Worm (Caenorhabditis elegans): Measurements from ENCODE around the gene ins-21.

The ins-21 gene

DNA sequence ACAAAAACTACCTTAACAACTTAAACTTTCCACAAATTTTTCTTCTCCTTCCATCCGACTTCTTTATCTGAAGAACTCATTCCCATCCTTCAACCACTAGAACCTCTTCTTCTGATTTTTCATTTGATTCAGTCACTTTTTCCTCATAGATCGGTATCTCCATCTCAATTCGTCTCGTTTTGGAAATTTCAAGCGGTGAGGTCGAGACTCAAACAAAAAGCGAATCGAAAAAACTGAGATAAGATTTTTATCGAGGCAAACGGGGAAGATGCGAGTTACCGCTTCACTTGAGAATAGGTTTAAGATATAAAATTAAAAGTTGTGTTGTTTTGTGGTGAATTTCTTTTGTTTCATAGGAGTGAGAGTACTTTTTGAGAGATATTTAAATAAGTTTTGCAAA, 32.2 kb upstream of the ins-21 start:
- TF ChIP-seq rnt-1 (tag; optimal IDR thresholded peaks at IDR 0.05) = peak; percentile 14
- TF ChIP-seq isw-1 (GFP tag; IDR thresholded peaks at IDR 0.05) = no peak
- peak; percentile 74 for TF ChIP-seq lin-14 (GFP tag; optimal IDR thresholded peaks at IDR 0.05)
- TF ChIP-seq blmp-1 (tag; optimal IDR thresholded peaks at IDR 0.05) = peak; percentile 82
- TF ChIP-seq mep-1 (tag; optimal IDR thresholded peaks at IDR 0.05) = peak; percentile 3

DNA sequence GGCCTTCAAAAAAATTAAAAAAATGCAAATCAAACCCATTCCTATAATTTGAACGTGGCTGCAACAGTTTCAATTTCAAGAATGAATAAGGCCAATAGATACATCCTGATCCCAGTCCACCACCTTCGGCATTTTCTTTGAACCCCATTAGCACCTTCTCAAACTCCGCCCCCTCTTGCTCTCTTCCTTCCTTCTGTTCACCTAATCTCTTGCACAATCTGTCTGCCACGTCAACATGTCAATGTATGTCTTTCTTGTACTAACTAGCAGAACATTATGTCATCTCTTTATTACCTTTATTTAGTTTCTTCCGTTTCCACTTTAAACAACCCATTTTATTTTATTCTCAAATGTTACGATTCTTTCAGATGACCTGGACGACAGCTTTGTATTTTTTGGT, 30.0 kb upstream of the ins-21 start, which contains the start of gene C05B5.4:
Gene C05B5.4 (plus strand): TSS at position 351 of the 400 bp plus-strand sequence.
- no peak for TF ChIP-seq mdl-1 (tag; optimal IDR thresholded peaks at IDR 0.05)
- TF ChIP-seq elt-3 (tag; optimal IDR thresholded peaks at IDR 0.05) = no peak
- TF ChIP-seq fkh-4 (tag; optimal IDR thresholded peaks at IDR 0.05; ENCODE audit: borderline replicate concordance) = no peak
- TF ChIP-seq nhr-84 (tag; optimal IDR thresholded peaks at IDR 0.05) = no peak
- TF ChIP-seq nhr-77 (tag; optimal IDR thresholded peaks at IDR 0.05) = no peak
- TF ChIP-seq alr-1 (tag; optimal IDR thresholded peaks at IDR 0.05; ENCODE audit: borderline replicate concordance) = no peak

- TF ChIP-seq lsy-2 (tag; optimal IDR thresholded peaks at IDR 0.05) = no peak
- no peak for TF ChIP-seq egl-27 (tag; optimal IDR thresholded peaks at IDR 0.05)
- TF ChIP-seq F16B12.6 (tag; optimal IDR thresholded peaks at IDR 0.05) = no peak
- no peak for TF ChIP-seq nhr-47 (tag; optimal IDR thresholded peaks at IDR 0.05)
- TF ChIP-seq tbx-2 (tag; optimal IDR thresholded peaks at IDR 0.05) = no peak
- no peak for TF ChIP-seq ceh-90 (tag; optimal IDR thresholded peaks at IDR 0.05)
- TF ChIP-seq zip-4 (GFP tag; optimal IDR thresholded peaks at IDR 0.05) = no peak
- no peak for TF ChIP-seq mdl-1 (tag; optimal IDR thresholded peaks at IDR 0.05)
- TF ChIP-seq vab-15 (tag; optimal IDR thresholded peaks at IDR 0.05) = no peak
- no peak for TF ChIP-seq nhr-84 (tag; optimal IDR thresholded peaks at IDR 0.05)
- TF ChIP-seq jun-1 (tag; optimal IDR thresholded peaks at IDR 0.05) = no peak
- no peak for TF ChIP-seq hlh-17 (GFP tag; optimal IDR thresholded peaks at IDR 0.05; ENCODE audit: borderline replicate concordance)
- TF ChIP-seq dpl-1 (GFP tag; optimal IDR thresholded peaks at IDR 0.05) = no peak
- TF ChIP-seq aha-1 (tag; optimal IDR thresholded peaks at IDR 0.05) = no peak
- no peak for TF ChIP-seq nhr-237 (tag; optimal IDR thresholded peaks at IDR 0.05)
- no peak for TF ChIP-seq rnt-1 (tag; optimal IDR thresholded peaks at IDR 0.05)
- TF ChIP-seq ceh-88 (GFP tag; IDR thresholded peaks at IDR 0.05) = no peak
Observed at ce11 chrIII:9997890-9998289, 25.7 kb upstream of the ins-21 start, which contains the start of gene pqn-8. Gene pqn-8, minus strand, starts transcription at chrIII:9997990.

- TF ChIP-seq lin-35 (GFP tag; optimal IDR thresholded peaks at IDR 0.05) (no peak), dpl-1 (GFP tag; optimal IDR thresholded peaks at IDR 0.05) (no peak), aly-2 (tag; optimal IDR thresholded peaks at IDR 0.05) (no peak), ceh-63 (GFP tag; optimal IDR thresholded peaks at IDR 0.05) (no peak), hpl-2 (GFP tag; optimal IDR thresholded peaks at IDR 0.05) (no peak), unc-86 (tag; optimal IDR thresholded peaks at IDR 0.05) (no peak), efl-3 (GFP tag; optimal IDR thresholded peaks at IDR 0.05) (no peak), jun-1 (tag; optimal IDR thresholded peaks at IDR 0.05) (no peak), snu-23 (GFP tag; optimal IDR thresholded peaks at IDR 0.05) (no peak), isw-1 (GFP tag; IDR thresholded peaks at IDR 0.05) (no peak), ets-5 (GFP tag; IDR thresholded peaks at IDR 0.05) (no peak), nhr-28 (tag; optimal IDR thresholded peaks at IDR 0.05) (no peak), mdl-1 (tag; optimal IDR thresholded peaks at IDR 0.05) (no peak)
Observed at ce11 chrIII:9999235-9999634, 24.3 kb upstream of the ins-21 start, which contains the start of gene C05B5.17. Gene C05B5.17, minus strand, starts transcription at chrIII:9999335.

DNA sequence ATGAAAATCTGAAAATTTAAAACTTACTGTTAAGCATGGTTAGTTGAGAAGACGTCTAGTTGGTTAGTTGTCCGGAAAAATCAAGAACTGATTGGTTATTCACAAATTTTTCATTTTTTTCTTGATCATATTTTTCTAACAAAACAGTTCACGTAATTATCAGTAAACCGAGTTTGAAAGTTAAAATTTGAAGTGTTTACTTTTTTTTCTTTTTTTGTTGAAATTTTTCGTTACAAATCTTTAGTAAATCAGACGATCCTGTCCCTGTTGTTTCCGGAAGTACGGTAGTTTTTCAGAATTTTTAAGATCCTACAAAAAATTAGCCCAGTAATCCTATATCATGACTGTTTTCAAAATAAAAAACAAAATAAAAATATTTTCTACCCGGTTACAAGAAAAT, 23.1 kb upstream of the ins-21 start, which contains the start of gene C05B5.2:
Gene C05B5.2 (minus strand): TSS at position 101 of the 400 bp plus-strand sequence.
- no peak for TF ChIP-seq zip-4 (GFP tag; optimal IDR thresholded peaks at IDR 0.05)
- no peak for TF ChIP-seq lsy-2 (tag; optimal IDR thresholded peaks at IDR 0.05)
